Fruit fly (Drosophila melanogaster) whole organism: ENCODE results near the gene CG32985.

Source experiments
- CG8478 ChIP-seq: fragments of >200 bp; optimal IDR thresholded peaks from 2 replicates; lab custom pipeline; 2018; ENCODE audit warnings: inconsistent platforms
- Dll ChIP-seq: fragments of >200 bp; optimal IDR thresholded peaks from 2 replicates; lab custom pipeline; 2017
- EcR ChIP-seq, 2 experiments: fragments of >200 bp; optimal IDR thresholded peaks; 2 replicates each; lab custom pipeline; 2017; ENCODE audit warnings: missing biosample characterization in 2 of 2, missing genetic modification characterization in 2 of 2, missing genetic modification reagents in 2 of 2
- pan ChIP-seq: fragments of >200 bp; optimal IDR thresholded peaks from 2 replicates; lab custom pipeline; 2017
- psq ChIP-seq: fragments of >200 bp; optimal IDR thresholded peaks from 2 replicates; lab custom pipeline; 2017
- usp ChIP-seq: fragments of >200 bp; optimal IDR thresholded peaks from 2 replicates; lab custom pipeline; 2017; ENCODE audit warnings: missing biosample characterization, missing genetic modification characterization, mixed read lengths

CG32985 gene

DNA sequence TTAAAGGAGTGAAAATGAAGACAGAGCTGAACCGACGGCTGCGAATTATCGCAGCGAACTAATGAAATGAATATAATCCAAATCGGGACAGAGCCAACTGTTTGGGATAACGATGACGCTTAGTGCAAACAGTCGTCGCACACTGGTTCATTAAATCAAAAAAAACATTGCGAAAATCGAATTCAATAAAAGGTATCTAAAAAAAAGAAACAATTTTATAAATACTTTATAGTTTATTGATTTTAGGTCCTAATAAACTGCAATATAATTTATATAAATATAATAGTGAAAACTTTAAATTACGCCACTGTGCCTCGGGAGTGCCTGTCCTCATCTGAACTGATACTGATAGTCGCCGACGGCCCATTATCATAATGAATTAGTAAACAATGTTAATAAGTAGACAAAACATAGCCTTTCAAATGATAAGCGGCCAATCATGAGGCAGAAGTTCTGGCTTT lies 3.3 kb upstream of the CG32985 start, which contains the start of gene CG31886:
Gene CG31886 (minus strand): TSS at position 51 of the 461 bp plus-strand sequence.
- TF ChIP-seq pan (lab: Kevin White, UChicago) (no peak), CG8478 (lab: Kevin White, UChicago) (no peak), psq (lab: Kevin White, UChicago) (no peak), Dll (no peak), usp (no peak), EcR (GFP tag; optimal IDR thresholded peaks at IDR 0.05; lab: Kevin White, UChicago) (no peak)

DNA sequence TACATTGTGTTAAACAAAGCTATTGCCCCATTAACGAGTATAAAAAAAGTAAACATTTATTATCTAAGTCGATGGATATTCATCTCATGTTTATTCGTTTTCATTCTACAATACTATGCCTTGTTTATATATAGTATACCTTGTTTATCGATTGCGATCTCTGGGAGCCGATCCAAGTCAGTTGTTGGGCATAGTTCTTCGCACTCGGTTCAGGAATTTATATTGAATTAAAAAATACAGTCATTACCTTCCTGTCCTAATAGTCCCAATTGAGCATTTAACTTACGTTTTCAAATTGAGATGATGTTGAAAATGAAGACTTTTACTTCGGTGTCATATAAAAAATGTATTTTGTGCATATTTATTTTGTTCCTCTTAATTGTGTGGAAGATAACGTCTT lies 2.3 kb downstream of the CG32985 start, which contains the start of gene CG32984:
Gene CG32984 (plus strand): TSS at position 301 of the 400 bp plus-strand sequence.
- TF ChIP-seq EcR (GFP tag; optimal IDR thresholded peaks at IDR 0.05; lab: Kevin White, UChicago) (no peak), psq (lab: Kevin White, UChicago) (no peak), CG8478 (lab: Kevin White, UChicago) (no peak), usp (no peak), Dll (no peak), pan (lab: Kevin White, UChicago) (no peak)

dm6 chr2L:8967235-8967634 lies 4.9 kb downstream of the CG32985 start, which contains the start of gene CG18088:
Gene CG18088 (plus strand): TSS chr2L:8967535.
- TF ChIP-seq Dll (no peak), CG8478 (lab: Kevin White, UChicago) (no peak), usp (no peak), psq (lab: Kevin White, UChicago) (no peak), pan (lab: Kevin White, UChicago) (no peak), EcR (GFP tag; optimal IDR thresholded peaks at IDR 0.05; lab: Kevin White, UChicago) (no peak)

- TF ChIP-seq CG8478 (lab: Kevin White, UChicago): no peak
Measured at dm6 chr2L:8972905-8973304, 10.6 kb downstream of the CG32985 start.

DNA sequence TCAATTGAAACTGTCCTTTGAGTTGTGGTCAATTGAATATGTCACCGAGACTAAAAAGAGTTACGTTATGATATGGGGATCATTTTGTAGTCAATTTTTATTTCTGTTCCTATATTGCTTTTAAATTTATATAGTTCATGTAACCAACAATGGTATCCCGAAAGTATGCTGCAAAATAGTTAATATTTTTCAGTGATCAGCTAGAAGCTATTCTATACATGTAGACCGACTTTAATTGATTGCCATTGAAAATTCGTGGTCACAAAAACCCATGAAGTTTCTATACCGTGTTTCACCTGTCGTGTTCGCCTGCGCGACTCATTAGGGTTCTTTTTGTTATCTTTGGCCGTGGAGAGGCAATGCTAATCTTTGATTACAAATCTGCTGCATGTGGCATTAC lies 12.2 kb downstream of the CG32985 start:
- TF ChIP-seq EcR (GFP tag; optimal IDR thresholded peaks at IDR 0.05; lab: Kevin White, UChicago) (no peak), usp (no peak), Dll (no peak), CG8478 (lab: Kevin White, UChicago) (no peak), pan (lab: Kevin White, UChicago) (no peak), psq (lab: Kevin White, UChicago) (no peak)

dm6 chr2L:8975328-8975727 lies 13.0 kb downstream of the CG32985 start, which contains the start of gene CG9541:
Gene CG9541 (minus strand): TSS chr2L:8975428.
- TF ChIP-seq pan (lab: Kevin White, UChicago): no peak
- TF ChIP-seq Dll: no peak
- no peak for TF ChIP-seq psq (lab: Kevin White, UChicago)
- no peak for TF ChIP-seq CG8478 (lab: Kevin White, UChicago)
- no peak for TF ChIP-seq usp
- no peak for TF ChIP-seq EcR (GFP tag; optimal IDR thresholded peaks at IDR 0.05; lab: Kevin White, UChicago)

DNA sequence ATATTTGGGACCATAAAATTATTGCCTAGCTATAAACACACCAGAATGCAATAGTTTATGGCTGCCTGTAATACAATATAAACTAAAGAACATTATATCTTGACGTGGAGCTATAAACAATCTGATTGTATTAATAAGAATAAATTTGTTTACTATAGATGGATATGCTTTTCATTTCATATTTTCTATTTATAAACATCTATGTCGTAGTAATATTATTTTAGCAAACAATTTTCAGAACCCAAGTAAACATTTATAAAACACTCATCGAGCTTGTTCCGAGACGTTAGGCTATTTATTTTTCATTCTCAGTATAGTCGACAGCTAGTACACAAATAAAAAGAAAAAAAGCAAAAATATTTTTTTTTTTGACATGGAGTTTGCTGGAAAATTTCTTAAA lies 18.0 kb downstream of the CG32985 start, which contains the start of gene CG18662:
Gene CG18662 (plus strand): TSS at position 301 of the 400 bp plus-strand sequence.
- TF ChIP-seq usp: no peak
- TF ChIP-seq Dll: no peak
- TF ChIP-seq EcR (GFP tag; optimal IDR thresholded peaks at IDR 0.05; lab: Kevin White, UChicago): no peak
- TF ChIP-seq CG8478 (lab: Kevin White, UChicago): no peak
- TF ChIP-seq pan (lab: Kevin White, UChicago): no peak
- TF ChIP-seq psq (lab: Kevin White, UChicago): no peak

DNA sequence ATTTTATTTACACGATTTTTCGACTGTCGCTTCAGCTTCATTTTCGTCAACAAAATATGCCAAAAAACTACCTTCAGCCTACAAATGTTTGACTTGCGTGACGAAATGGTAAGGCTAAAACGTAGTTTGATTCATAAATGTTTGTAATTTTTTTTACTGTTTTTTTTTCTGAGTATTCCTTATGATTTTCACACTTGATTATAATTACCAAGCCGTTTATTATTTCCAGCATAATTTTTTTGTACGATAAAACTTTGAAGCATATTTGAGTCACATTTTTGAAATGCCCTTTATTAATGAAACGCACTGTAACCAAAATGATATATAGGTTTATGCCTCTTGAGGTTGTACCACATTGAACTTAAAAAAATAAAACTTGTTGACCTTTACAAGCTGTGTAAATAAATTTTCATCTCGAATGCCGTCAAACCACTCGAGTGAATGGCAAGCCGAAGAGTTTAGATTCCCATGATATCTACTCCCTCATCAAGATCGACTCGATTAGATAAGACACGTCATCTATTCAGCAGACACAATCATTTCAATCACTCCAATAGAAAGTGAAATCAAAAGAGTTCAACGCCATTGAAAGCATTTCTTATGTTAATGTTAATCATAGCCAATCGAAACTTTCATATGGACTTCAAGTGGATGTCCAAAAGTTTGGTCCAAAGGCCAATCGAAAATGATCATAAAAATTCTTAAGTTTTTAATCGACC lies 20.4 kb downstream of the CG32985 start:
- TF ChIP-seq psq (lab: Kevin White, UChicago) (no peak), Dll (no peak), pan (lab: Kevin White, UChicago) (no peak), usp (no peak)

- TF ChIP-seq pan (lab: Kevin White, UChicago): no peak
- TF ChIP-seq psq (lab: Kevin White, UChicago): no peak
- no peak for TF ChIP-seq CG8478 (lab: Kevin White, UChicago)
- TF ChIP-seq usp: no peak
- TF ChIP-seq Dll: no peak
- TF ChIP-seq EcR (GFP tag; optimal IDR thresholded peaks at IDR 0.05; lab: Kevin White, UChicago): no peak
Measured at dm6 chr2L:8984614-8985318, 22.4 kb downstream of the CG32985 start, which contains the start of gene CG13101. Gene CG13101 (minus strand): TSS chr2L:8984872.

DNA sequence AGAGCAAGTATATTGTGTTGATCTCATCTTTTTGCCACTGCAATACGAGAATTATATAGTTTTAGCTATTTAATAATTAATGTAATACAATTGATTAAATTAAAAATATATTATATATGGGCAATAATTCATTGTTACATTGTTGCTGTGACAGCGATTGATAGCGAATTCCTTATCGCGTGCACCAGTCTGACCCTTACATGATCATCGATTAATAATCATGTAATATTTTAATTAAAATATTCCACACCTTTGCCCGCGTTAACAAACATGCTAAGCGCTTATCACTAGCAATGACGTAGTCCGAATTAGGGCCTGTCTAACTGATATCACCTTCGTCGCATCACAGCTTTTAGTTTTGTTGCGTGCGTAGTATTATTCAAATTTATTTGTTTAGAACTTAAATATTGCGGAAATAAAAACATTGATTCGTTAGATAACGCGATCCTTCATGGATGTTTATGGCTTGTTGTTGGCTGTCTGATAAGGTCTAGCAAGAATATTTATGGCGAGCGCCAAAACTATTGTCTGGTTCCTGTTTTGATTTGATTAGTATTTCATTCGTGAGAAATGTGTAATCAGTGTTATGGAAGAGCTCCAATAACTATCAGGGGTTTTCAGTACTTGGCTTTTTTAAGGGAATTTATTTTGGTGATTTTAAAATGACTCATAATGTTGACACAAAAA lies 25.1 kb downstream of the CG32985 start:
- TF ChIP-seq usp (no peak), psq (lab: Kevin White, UChicago) (no peak), CG8478 (lab: Kevin White, UChicago) (no peak), pan (lab: Kevin White, UChicago) (no peak), EcR (GFP tag; optimal IDR thresholded peaks at IDR 0.05; lab: Kevin White, UChicago) (no peak)

DNA sequence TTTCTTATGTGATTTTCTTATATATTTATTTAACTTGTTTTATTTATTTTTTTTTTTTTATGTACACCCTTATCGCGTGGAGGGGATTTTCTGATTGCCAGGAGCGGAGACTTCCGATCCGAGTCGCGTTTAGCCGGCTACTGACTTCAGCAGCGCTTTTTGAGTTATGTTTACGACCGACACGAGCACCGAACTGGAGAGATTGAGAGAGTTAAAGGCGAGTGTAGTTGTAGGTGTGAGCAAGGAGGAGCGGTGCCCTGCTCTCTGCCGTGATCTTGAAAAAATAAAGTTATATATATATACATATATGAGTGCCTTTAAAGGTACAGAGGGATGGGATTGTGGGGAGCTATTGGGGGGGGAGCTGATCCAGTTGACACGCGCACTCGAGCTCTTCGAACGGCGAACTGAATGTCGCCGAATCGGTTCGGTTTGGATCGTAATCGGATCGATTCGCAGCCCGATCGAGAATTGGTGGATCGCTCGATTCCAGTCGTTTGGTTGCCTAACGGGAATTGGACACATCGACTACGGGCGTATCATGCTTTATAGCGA lies 26.8 kb downstream of the CG32985 start, which contains the start of gene rost:
Gene rost (minus strand): TSS at position 503 of the 555 bp plus-strand sequence.
- TF ChIP-seq Dll (no peak), EcR (GFP tag; optimal IDR thresholded peaks at IDR 0.05; lab: Kevin White, UChicago) (no peak), CG8478 (lab: Kevin White, UChicago) (no peak), usp (no peak), pan (lab: Kevin White, UChicago) (no peak), psq (lab: Kevin White, UChicago) (no peak)
